Fruit fly (Drosophila melanogaster) whole organism, adult: Measurements from ENCODE around the gene DIP-iota.

Experiments used
- CG11617 ChIP-seq: fragments of 200-800 bp; sonication (Bioruptor generic); optimal IDR thresholded peaks from 2 replicates; lab custom pipeline; 2017; ENCODE audit warnings: mild to moderate bottlenecking, missing biosample characterization, missing genetic modification reagents, missing genetic modification characterization
- CG12768 ChIP-seq: fragments of 200-800 bp; sonication (Bioruptor generic); optimal IDR thresholded peaks from 2 replicates; lab custom pipeline; 2017; ENCODE audit warnings: missing biosample characterization, missing genetic modification characterization, mild to moderate bottlenecking, moderate library complexity, missing genetic modification reagents
- CG14711 ChIP-seq: fragments of 200-800 bp; sonication (Bioruptor generic); optimal IDR thresholded peaks from 2 replicates; lab custom pipeline; 2018; ENCODE audit warnings: missing biosample characterization, mild to moderate bottlenecking, missing genetic modification characterization, moderate library complexity
- CG1620 ChIP-seq: fragments of 200-800 bp; sonication (Bioruptor generic); optimal IDR thresholded peaks from 2 replicates; lab custom pipeline; 2016; ENCODE audit warnings: missing biosample characterization, missing genetic modification characterization
- CG33017 ChIP-seq: fragments of 200-800 bp; sonication (Bioruptor generic); optimal IDR thresholded peaks from 2 replicates; lab custom pipeline; 2018; ENCODE audit warnings: missing biosample characterization, mild to moderate bottlenecking, missing genetic modification characterization, moderate library complexity
- CG5204 ChIP-seq: fragments of 200-800 bp; sonication (Bioruptor generic); optimal IDR thresholded peaks from 2 replicates; lab custom pipeline; 2016; ENCODE audit warnings: missing biosample characterization, missing genetic modification characterization
- CG7045 ChIP-seq: fragments of 200-800 bp; sonication (Bioruptor generic); optimal IDR thresholded peaks from 2 replicates; lab custom pipeline; 2017; ENCODE audit warnings: missing biosample characterization, mild to moderate bottlenecking, missing genetic modification characterization
- CG7101 ChIP-seq: fragments of 200-800 bp; sonication (Bioruptor generic); optimal IDR thresholded peaks from 2 replicates; lab custom pipeline; 2018; ENCODE audit warnings: missing biosample characterization, mild to moderate bottlenecking, missing genetic modification characterization, moderate library complexity
- Clk ChIP-seq: fragments of 200-800 bp; sonication (Bioruptor generic); optimal IDR thresholded peaks from 2 replicates; lab custom pipeline; 2017; ENCODE audit warnings: missing biosample characterization, missing genetic modification characterization
- Crg-1 ChIP-seq: fragments of 200-800 bp; sonication (Bioruptor generic); optimal IDR thresholded peaks from 2 replicates; lab custom pipeline; 2016; ENCODE audit warnings: missing biosample characterization, missing genetic modification characterization
- Hr96 ChIP-seq: fragments of 200-800 bp; sonication (Bioruptor generic); optimal IDR thresholded peaks from 2 replicates; lab custom pipeline; 2016; ENCODE audit warnings: missing biosample characterization, missing genetic modification characterization
- Mnt ChIP-seq: fragments of 200-800 bp; sonication (Bioruptor generic); optimal IDR thresholded peaks from 2 replicates; lab custom pipeline; 2016; ENCODE audit warnings: missing biosample characterization, mild to moderate bottlenecking, missing genetic modification characterization
- bab1 ChIP-seq: fragments of 200-800 bp; sonication (Bioruptor generic); optimal IDR thresholded peaks from 3 replicates; lab custom pipeline; 2019; ENCODE audit warnings: missing biosample characterization, mild to moderate bottlenecking, missing genetic modification characterization, moderate library complexity
- cic ChIP-seq: fragments of 200-800 bp; sonication (Bioruptor generic); optimal IDR thresholded peaks from 2 replicates; lab custom pipeline; 2017; ENCODE audit warnings: missing biosample characterization, mild to moderate bottlenecking, missing genetic modification characterization, moderate library complexity
- cnc ChIP-seq, 2 experiments: fragments of >200 bp; optimal IDR thresholded peaks; 2 replicates each; lab custom pipeline; 2017
- kay ChIP-seq: fragments of 200-800 bp; sonication (Bioruptor generic); peaks from one replicate; lab custom pipeline; 2016; ENCODE audit warnings: missing biosample characterization, missing genetic modification characterization, borderline replicate concordance
- ovo ChIP-seq: fragments of 200-800 bp; sonication (Bioruptor generic); optimal IDR thresholded peaks from 2 replicates; lab custom pipeline; 2016; ENCODE audit warnings: missing biosample characterization, missing genetic modification characterization
- pad ChIP-seq: fragments of 200-800 bp; sonication (Bioruptor generic); optimal IDR thresholded peaks from 3 replicates; lab custom pipeline; 2017; ENCODE audit warnings: missing biosample characterization, missing genetic modification characterization, mild to moderate bottlenecking, moderate library complexity, missing genetic modification reagents
- tj ChIP-seq: fragments of 200-800 bp; sonication (Bioruptor generic); optimal IDR thresholded peaks from 3 replicates; lab custom pipeline; 2017; ENCODE audit warnings: missing biosample characterization, mild to moderate bottlenecking, missing genetic modification characterization, moderate library complexity
- toe ChIP-seq: fragments of 200-800 bp; sonication (Bioruptor generic); optimal IDR thresholded peaks from 2 replicates; lab custom pipeline; 2016; ENCODE audit warnings: missing biosample characterization, missing genetic modification characterization

Gene DIP-iota

DNA sequence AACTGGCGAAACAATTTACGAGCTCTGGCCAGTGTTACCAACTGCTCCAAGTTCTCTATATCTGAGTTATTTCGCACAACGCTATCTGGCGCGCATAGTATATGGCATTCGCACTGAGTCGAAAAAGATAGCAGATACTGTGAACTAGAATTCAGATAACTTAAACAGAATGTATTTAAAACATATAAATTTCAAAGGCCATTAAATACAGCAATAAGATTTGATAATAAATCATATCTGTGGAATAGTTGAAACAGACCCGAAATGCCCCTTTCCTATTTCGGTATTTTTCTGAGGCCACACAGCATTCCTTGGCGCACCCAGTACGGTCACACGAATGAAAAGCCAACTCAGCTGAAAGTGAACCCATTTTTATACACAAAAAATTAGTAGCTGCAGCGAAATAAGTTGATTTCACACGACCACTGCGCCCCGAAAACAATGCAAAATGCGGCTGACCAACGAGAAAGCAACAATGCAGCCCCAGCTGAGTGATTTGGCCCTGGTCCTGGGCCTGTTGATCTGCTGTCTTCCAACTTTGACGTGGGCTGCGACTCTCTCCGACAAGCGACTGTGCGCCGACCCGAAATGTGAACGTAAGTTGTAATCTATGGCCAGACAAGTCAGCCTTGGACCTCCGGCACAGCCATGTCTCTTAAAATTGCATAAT is 27.7 kb upstream of the DIP-iota start, which contains the start of the genes CG31635 and Tango1:
CG31635 (minus strand) TSS at position 30 of the 670 bp plus-strand sequence.
Tango1 (plus strand) TSS at position 304 of the 670 bp plus-strand sequence.
- TF ChIP-seq Crg-1 (no peak), CG7101 (tag; lab: Kevin White, UChicago) (peak; percentile 32), pad (GFP tag; lab: Kevin White, UChicago) (peak; percentile 9), tj (peak; percentile 98), CG1620 (GFP tag; lab: Kevin White, UChicago) (peak; percentile 8), CG14711 (tag; lab: Kevin White, UChicago) (peak; percentile 60), CG7045 (GFP tag; lab: Kevin White, UChicago) (peak; percentile 10), CG5204 (GFP tag; lab: Kevin White, UChicago) (no peak), cic (peak; percentile 0), bab1 (GFP tag; lab: Kevin White, UChicago) (peak; percentile 46), Clk (GFP tag; lab: Kevin White, UChicago) (no peak)

- TF ChIP-seq Hr96 (GFP tag; lab: Kevin White, UChicago) (no peak), CG5204 (GFP tag; lab: Kevin White, UChicago) (no peak), cic (peak; percentile 64), toe (GFP tag; lab: Kevin White, UChicago) (no peak), CG14711 (tag; lab: Kevin White, UChicago) (peak; percentile 85), CG7045 (GFP tag; lab: Kevin White, UChicago) (peak; percentile 97), Clk (GFP tag; lab: Kevin White, UChicago) (peak; percentile 88), CG11617 (peak; percentile 95), pad (GFP tag; lab: Kevin White, UChicago) (peak; percentile 78), bab1 (GFP tag; lab: Kevin White, UChicago) (peak; percentile 91), CG1620 (GFP tag; lab: Kevin White, UChicago) (peak; percentile 82), Mnt (peak; percentile 83), tj (peak; percentile 79), ovo (GFP tag; lab: Kevin White, UChicago) (peak; percentile 88), CG7101 (tag; lab: Kevin White, UChicago) (peak; percentile 92), Crg-1 (peak; percentile 91), kay (GFP tag; lab: Kevin White, UChicago) (no peak), cnc (optimal IDR thresholded peaks at IDR 0.05; lab: Kevin White, UChicago) (no peak), CG33017 (tag; lab: Kevin White, UChicago) (peak; percentile 93), CG12768 (GFP tag; lab: Kevin White, UChicago) (peak; percentile 94)
Measured at dm6 chr2L:6648163-6648628, 26.7 kb upstream of the DIP-iota start.

DNA sequence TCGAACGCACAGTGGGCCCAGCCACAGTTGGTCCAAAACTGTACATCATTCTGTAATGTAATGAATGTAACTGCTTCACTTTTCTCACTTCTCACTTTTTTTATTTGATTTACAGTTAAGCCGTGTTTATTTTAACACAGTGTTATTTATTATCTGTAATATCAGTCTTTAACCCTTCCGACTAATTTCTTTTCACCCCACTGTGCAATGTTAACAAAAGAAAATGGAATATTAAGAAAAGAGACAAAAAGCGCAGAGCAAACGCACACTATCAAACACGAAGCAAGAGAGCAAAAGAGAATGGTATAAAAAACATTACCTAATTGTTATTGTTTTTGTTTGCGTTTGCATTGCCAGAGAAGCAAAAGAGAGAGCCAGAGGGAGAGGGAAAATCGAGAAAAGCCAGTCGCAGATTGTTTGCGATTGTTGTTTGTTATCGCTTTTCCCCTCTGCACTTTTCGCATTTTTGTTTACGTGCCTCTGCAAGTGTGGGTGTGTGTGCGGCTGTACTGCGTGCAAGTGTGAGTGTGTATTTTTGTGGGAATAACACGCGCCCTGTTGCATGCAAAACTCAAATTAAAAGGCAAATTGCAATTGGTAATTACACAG is 25.7 kb upstream of the DIP-iota start:
- TF ChIP-seq CG33017 (tag; lab: Kevin White, UChicago) (peak; percentile 94), Mnt (peak; percentile 69), CG7101 (tag; lab: Kevin White, UChicago) (peak; percentile 95), CG5204 (GFP tag; lab: Kevin White, UChicago) (peak; percentile 92), pad (GFP tag; lab: Kevin White, UChicago) (peak; percentile 69), CG11617 (peak; percentile 93), CG12768 (GFP tag; lab: Kevin White, UChicago) (peak; percentile 90), CG7045 (GFP tag; lab: Kevin White, UChicago) (peak; percentile 91), ovo (GFP tag; lab: Kevin White, UChicago) (peak; percentile 88), CG1620 (GFP tag; lab: Kevin White, UChicago) (peak; percentile 84), toe (GFP tag; lab: Kevin White, UChicago) (no peak), kay (GFP tag; lab: Kevin White, UChicago) (peak; percentile 98), Crg-1 (peak; percentile 79), bab1 (GFP tag; lab: Kevin White, UChicago) (peak; percentile 86), cnc (optimal IDR thresholded peaks at IDR 0.05; lab: Kevin White, UChicago) (no peak), tj (peak; percentile 82), Clk (GFP tag; lab: Kevin White, UChicago) (peak; percentile 82), cic (peak; percentile 84), Hr96 (GFP tag; lab: Kevin White, UChicago) (peak; percentile 90), CG14711 (tag; lab: Kevin White, UChicago) (peak; percentile 90)

DNA sequence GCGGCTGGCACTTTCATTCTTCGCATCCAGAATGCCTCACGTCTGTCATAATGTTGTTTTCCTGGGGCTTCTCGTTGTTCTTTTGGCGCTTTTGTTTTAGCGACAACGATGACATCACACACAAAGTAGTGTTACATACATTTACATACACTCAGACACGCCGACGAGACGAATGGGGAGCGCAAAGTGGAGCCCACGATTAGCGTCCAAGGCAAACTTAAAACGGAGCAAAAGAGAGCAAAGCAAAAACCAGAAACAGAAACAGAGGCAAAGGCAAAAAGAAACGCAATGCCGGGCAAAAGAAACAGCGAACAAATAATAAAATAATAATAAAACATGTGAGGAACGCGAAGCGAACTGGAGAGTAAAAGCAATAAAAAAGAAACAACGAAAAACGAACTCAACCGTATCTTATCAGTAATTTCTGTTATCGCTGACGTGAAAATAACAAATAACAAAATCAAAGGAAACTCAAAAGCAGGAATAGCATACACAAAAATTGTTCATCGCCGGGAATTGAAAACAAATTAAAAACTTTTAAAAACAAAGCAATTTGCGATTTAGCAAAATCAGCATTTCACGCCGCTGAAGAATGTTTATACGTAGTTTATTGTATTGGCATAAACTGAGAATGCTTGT is 23.0 kb upstream of the DIP-iota start:
- TF ChIP-seq Crg-1 (peak; percentile 19), cic (peak; percentile 52), Mnt (peak; percentile 48), tj (peak; percentile 93), CG5204 (GFP tag; lab: Kevin White, UChicago) (no peak), CG7101 (tag; lab: Kevin White, UChicago) (no peak), bab1 (GFP tag; lab: Kevin White, UChicago) (no peak), toe (GFP tag; lab: Kevin White, UChicago) (no peak), kay (GFP tag; lab: Kevin White, UChicago) (peak; percentile 99)

dm6 chr2L:6643218-6643756 is 21.8 kb upstream of the DIP-iota start:
- peak; percentile 7 for TF ChIP-seq Mnt
- no peak for TF ChIP-seq ovo (GFP tag; lab: Kevin White, UChicago)
- TF ChIP-seq Crg-1, result peak; percentile 4
- TF ChIP-seq tj, result peak; percentile 85
- TF ChIP-seq kay (GFP tag; lab: Kevin White, UChicago), result peak; percentile 37
- TF ChIP-seq toe (GFP tag; lab: Kevin White, UChicago), result no peak
